Worm (Caenorhabditis elegans) whole organism, L2 larva: ENCODE measurements around the gene F47E1.2.

Experiments used
- R02D3.7 ChIP-seq: fragments of 150-350 bp; optimal IDR thresholded peaks from 2 replicates; lab custom pipeline; 2014; ENCODE audit warnings: missing biosample characterization, missing genetic modification characterization
- Y55F3AM.14 ChIP-seq: fragments of 200-800 bp; sonication (Bioruptor generic); optimal IDR thresholded peaks from 2 replicates; lab custom pipeline; 2018; ENCODE audit warnings: mild to moderate bottlenecking, missing genetic modification characterization, missing compliant biosample characterization
- ama-1 ChIP-seq: fragments of 150-350 bp; optimal IDR thresholded peaks from 2 replicates; lab custom pipeline; 2018; ENCODE audit warnings: inconsistent platforms
- ceh-82 ChIP-seq: fragments of 150-350 bp; optimal IDR thresholded peaks from 2 replicates; lab custom pipeline; 2014; ENCODE audit warnings: missing biosample characterization, missing genetic modification characterization
- crh-2 ChIP-seq: sonication (generic microtip); optimal IDR thresholded peaks from 2 replicates; lab custom pipeline; 2017; ENCODE audit warnings: missing biosample characterization, missing genetic modification characterization
- lin-11 ChIP-seq: fragments of 150-350 bp; sonication (generic microtip); optimal IDR thresholded peaks from 2 replicates; lab custom pipeline; 2014; ENCODE audit warnings: missing biosample characterization, missing genetic modification characterization, inconsistent platforms, mixed read lengths
- lin-39 ChIP-seq: fragments of 150-350 bp; optimal IDR thresholded peaks from 2 replicates; lab custom pipeline; 2014; ENCODE audit warnings: missing biosample characterization, missing genetic modification reagents, missing genetic modification characterization
- mab-5 ChIP-seq: fragments of 150-350 bp; optimal IDR thresholded peaks from 2 replicates; lab custom pipeline; 2014; ENCODE audit warnings: missing biosample characterization, missing genetic modification characterization
- mbf-1 ChIP-seq: sonication (generic microtip); optimal IDR thresholded peaks from 2 replicates; lab custom pipeline; 2017; ENCODE audit warnings: missing biosample characterization, missing genetic modification characterization
- sma-3 ChIP-seq: sonication (generic microtip); optimal IDR thresholded peaks from 2 replicates; lab custom pipeline; 2016; ENCODE audit warnings: missing genetic modification reagents, missing genetic modification characterization, missing compliant biosample characterization
- zag-1 ChIP-seq: fragments of 150-350 bp; optimal IDR thresholded peaks from 2 replicates; lab custom pipeline; 2014; ENCODE audit warnings: missing biosample characterization, missing genetic modification characterization
- ztf-1 ChIP-seq: fragments of 200-800 bp; sonication (Bioruptor generic); conservative IDR thresholded peaks from 2 replicates; pipeline ENCODE4 v1.3.6; 2022; ENCODE audit warnings: missing genetic modification characterization, missing compliant biosample characterization
- ztf-11 ChIP-seq: sonication (generic microtip); optimal IDR thresholded peaks from 2 replicates; lab custom pipeline; 2017; ENCODE audit warnings: missing biosample characterization, missing genetic modification characterization

ce11 chrX:9105075-9105474, 47.6 kb downstream of the F47E1.2 start:
- TF ChIP-seq R02D3.7 (tag; lab: Kevin White, UChicago): no peak
- TF ChIP-seq ama-1 (lab: Kevin White, UChicago): no peak
- TF ChIP-seq mab-5 (tag; lab: Kevin White, UChicago): no peak
- no peak for TF ChIP-seq mbf-1
- no peak for TF ChIP-seq lin-39 (tag; lab: Kevin White, UChicago)
- no peak for TF ChIP-seq sma-3
- TF ChIP-seq lin-11 (tag; lab: Kevin White, UChicago): no peak
- TF ChIP-seq ztf-1 (GFP tag; lab: Robert Waterston, UW): no peak
- no peak for TF ChIP-seq Y55F3AM.14 (GFP tag; lab: Kevin White, UChicago)
- no peak for TF ChIP-seq ztf-11 (tag; lab: Kevin White, UChicago)
- no peak for TF ChIP-seq ceh-82 (tag; lab: Kevin White, UChicago)
- TF ChIP-seq zag-1 (tag; lab: Kevin White, UChicago): no peak
- no peak for TF ChIP-seq crh-2 (tag; lab: Kevin White, UChicago)
